Worm (Caenorhabditis elegans): ENCODE data around the gene cal-1.
"Not testable (repeated sequence)": the region's sequence is repeated elsewhere in the genome, so short reads cannot be mapped to it uniquely, and the experiment has no call there.

ce11 chrV:12509922-12510582 is 7.0 kb downstream of the cal-1 start:
- not testable (repeated sequence) for TF ChIP-seq unc-39 (tag; optimal IDR thresholded peaks at IDR 0.05); ctbp-1 (GFP tag; IDR thresholded peaks at IDR 0.05); dve-1 (tag; optimal IDR thresholded peaks at IDR 0.05; ENCODE audit: insufficient read depth); unc-62 (tag; optimal IDR thresholded peaks at IDR 0.05); aly-2 (tag; optimal IDR thresholded peaks at IDR 0.05); mep-1 (tag; optimal IDR thresholded peaks at IDR 0.05); nhr-77 (tag; optimal IDR thresholded peaks at IDR 0.05); lin-39 (tag; optimal IDR thresholded peaks at IDR 0.05); lin-13 (GFP tag; optimal IDR thresholded peaks at IDR 0.05); vab-7 (GFP tag; IDR thresholded peaks at IDR 0.05); nhr-28 (tag; optimal IDR thresholded peaks at IDR 0.05); snpc-4 (tag; optimal IDR thresholded peaks at IDR 0.05); ZK546.5 (tag; optimal IDR thresholded peaks at IDR 0.05)
- peak in 1 of 2 experiments; percentile 87 for TF ChIP-seq unc-62 (GFP tag; optimal IDR thresholded peaks at IDR 0.05 in 1 of 2)

Measured in whole organism, L4 larva.